Fruit fly (Drosophila melanogaster): ENCODE results near the gene 140up.

The 140up gene

dm6 chr3R:14160178-14160577 is 34.8 kb upstream of the 140up start, which contains the start of gene CG31327:
TSS of gene CG31327 (minus strand) at chr3R:14160278.
- TF ChIP-seq CrebA (GFP tag; optimal IDR thresholded peaks at IDR 0.05; ENCODE audit: borderline replicate concordance) (no peak), br (GFP tag; optimal IDR thresholded peaks at IDR 0.05) (no peak), usp (GFP tag; optimal IDR thresholded peaks at IDR 0.05) (no peak), psq (GFP tag; optimal IDR thresholded peaks at IDR 0.05) (no peak), Hnf4 (GFP tag; optimal IDR thresholded peaks at IDR 0.05) (no peak), jim (GFP tag; optimal IDR thresholded peaks at IDR 0.05) (no peak), OdsH (GFP tag; optimal IDR thresholded peaks at IDR 0.05) (no peak), ey (GFP tag; optimal IDR thresholded peaks at IDR 0.05) (no peak)

dm6 chr3R:14157331-14157730 is 32.0 kb upstream of the 140up start, which contains the start of gene CG31533:
TSS of gene CG31533 (minus strand) at chr3R:14157431.
- TF ChIP-seq dsf (GFP tag; optimal IDR thresholded peaks at IDR 0.05; ENCODE audit: borderline replicate concordance): no peak
- no peak for TF ChIP-seq Hr83 (GFP tag; optimal IDR thresholded peaks at IDR 0.05; ENCODE audit: poor library complexity, severe bottlenecking)
- no peak for TF ChIP-seq sv (GFP tag; optimal IDR thresholded peaks at IDR 0.05)
- TF ChIP-seq sage (GFP tag; optimal IDR thresholded peaks at IDR 0.05): no peak
- no peak for TF ChIP-seq dl (GFP tag; optimal IDR thresholded peaks at IDR 0.05; ENCODE audit: insufficient read depth in 1 of 2, partially characterized antibody in 2 of 2)
- no peak for TF ChIP-seq rgr (GFP tag; optimal IDR thresholded peaks at IDR 0.05)
- no peak for TF ChIP-seq woc (GFP tag; optimal IDR thresholded peaks at IDR 0.05)

dm6 chr3R:14154341-14154740 is 29.0 kb upstream of the 140up start, which contains the start of gene CG44215:
TSS of gene CG44215 (minus strand) at chr3R:14154441.
- TF ChIP-seq tai (GFP tag; optimal IDR thresholded peaks at IDR 0.05): no peak
- no peak for TF ChIP-seq Abd-B (GFP tag; optimal IDR thresholded peaks at IDR 0.05)
- no peak for TF ChIP-seq lola (GFP tag; optimal IDR thresholded peaks at IDR 0.05)
- no peak for TF ChIP-seq Hr83 (GFP tag; optimal IDR thresholded peaks at IDR 0.05; ENCODE audit: poor library complexity, severe bottlenecking)
- TF ChIP-seq fru (GFP tag; optimal IDR thresholded peaks at IDR 0.05): no peak
- TF ChIP-seq ey (GFP tag; optimal IDR thresholded peaks at IDR 0.05): no peak
- no peak for TF ChIP-seq OdsH (GFP tag; optimal IDR thresholded peaks at IDR 0.05)
- TF ChIP-seq GATAd (GFP tag; optimal IDR thresholded peaks at IDR 0.05): no peak
- no peak for TF ChIP-seq woc (GFP tag; optimal IDR thresholded peaks at IDR 0.05)
- TF ChIP-seq Mio (GFP tag; optimal IDR thresholded peaks at IDR 0.05): no peak
- no peak for TF ChIP-seq sage (GFP tag; optimal IDR thresholded peaks at IDR 0.05)
- TF ChIP-seq CG9705 (GFP tag; optimal IDR thresholded peaks at IDR 0.05): no peak
- no peak for TF ChIP-seq Hnf4 (GFP tag; optimal IDR thresholded peaks at IDR 0.05)
- no peak for TF ChIP-seq sv (GFP tag; optimal IDR thresholded peaks at IDR 0.05)
- TF ChIP-seq Hr78 (GFP tag; optimal IDR thresholded peaks at IDR 0.05): no peak
- no peak for TF ChIP-seq br (GFP tag; optimal IDR thresholded peaks at IDR 0.05)
- no peak for TF ChIP-seq Sp1 (GFP tag; optimal IDR thresholded peaks at IDR 0.05)
- no peak for TF ChIP-seq Myc (optimal IDR thresholded peaks at IDR 0.05)
- no peak for TF ChIP-seq dsf (GFP tag; optimal IDR thresholded peaks at IDR 0.05; ENCODE audit: borderline replicate concordance)

- TF ChIP-seq Sp1 (GFP tag; optimal IDR thresholded peaks at IDR 0.05) (no peak), Mio (GFP tag; optimal IDR thresholded peaks at IDR 0.05) (no peak), Dif (GFP tag; optimal IDR thresholded peaks at IDR 0.05; ENCODE audit: partially characterized antibody) (no peak), N (GFP tag; optimal IDR thresholded peaks at IDR 0.05) (no peak), ey (GFP tag; optimal IDR thresholded peaks at IDR 0.05) (no peak), tai (GFP tag; optimal IDR thresholded peaks at IDR 0.05) (no peak), CG9705 (GFP tag; optimal IDR thresholded peaks at IDR 0.05) (no peak), sv (GFP tag; optimal IDR thresholded peaks at IDR 0.05) (no peak), dsf (GFP tag; optimal IDR thresholded peaks at IDR 0.05; ENCODE audit: borderline replicate concordance) (no peak), Vsx2 (GFP tag; optimal IDR thresholded peaks at IDR 0.05; ENCODE audit: partially characterized antibody) (no peak), OdsH (GFP tag; optimal IDR thresholded peaks at IDR 0.05) (no peak), Jra (GFP tag; optimal IDR thresholded peaks at IDR 0.05) (no peak), br (GFP tag; optimal IDR thresholded peaks at IDR 0.05) (no peak), lola (GFP tag; optimal IDR thresholded peaks at IDR 0.05) (no peak), Dfd (GFP tag; optimal IDR thresholded peaks at IDR 0.05) (no peak), CrebA (GFP tag; optimal IDR thresholded peaks at IDR 0.05; ENCODE audit: borderline replicate concordance) (no peak), rgr (GFP tag; optimal IDR thresholded peaks at IDR 0.05) (no peak), sage (GFP tag; optimal IDR thresholded peaks at IDR 0.05) (no peak), pan (optimal IDR thresholded peaks at IDR 0.05) (no peak)
Measured at dm6 chr3R:14153729-14154128, 28.4 kb upstream of the 140up start, which contains the start of gene Recs1. TSS of gene Recs1 (minus strand) at chr3R:14153829.

- TF ChIP-seq Hr78 (GFP tag; optimal IDR thresholded peaks at IDR 0.05) (no peak), CG9705 (GFP tag; optimal IDR thresholded peaks at IDR 0.05) (no peak), jim (GFP tag; optimal IDR thresholded peaks at IDR 0.05) (no peak), foxo (GFP tag; optimal IDR thresholded peaks at IDR 0.05) (no peak), Sp1 (GFP tag; optimal IDR thresholded peaks at IDR 0.05) (no peak), woc (GFP tag; optimal IDR thresholded peaks at IDR 0.05) (no peak)
Measured at dm6 chr3R:14152550-14152949, 27.2 kb upstream of the 140up start, which contains the start of gene CG42500. TSS of gene CG42500 (minus strand) at chr3R:14152650.

Data from whole organism, wandering third instar larva.